Worm (Caenorhabditis elegans) whole organism, L3 larva: ENCODE data around the gene C06E7.88.

Experiments used
- ama-1 ChIP-seq: fragments of 150-350 bp; optimal IDR thresholded peaks from 2 replicates; lab custom pipeline; 2018
- elt-2 ChIP-seq: sonication (generic microtip); optimal IDR thresholded peaks from 2 replicates; lab custom pipeline; 2016; ENCODE audit warnings: missing genetic modification reagents, mild to moderate bottlenecking, missing genetic modification characterization, missing compliant biosample characterization
- fkh-10 ChIP-seq: sonication (generic microtip); optimal IDR thresholded peaks from 2 replicates; lab custom pipeline; 2017; ENCODE audit warnings: missing biosample characterization, missing genetic modification reagents, missing genetic modification characterization
- fos-1 ChIP-seq: fragments of 150-350 bp; optimal IDR thresholded peaks from 2 replicates; lab custom pipeline; 2014; ENCODE audit warnings: missing biosample characterization, missing genetic modification characterization
- mdl-1 ChIP-seq: fragments of 150-350 bp; optimal IDR thresholded peaks from 2 replicates; lab custom pipeline; 2014; ENCODE audit warnings: missing biosample characterization, missing genetic modification characterization
- nhr-77 ChIP-seq: fragments of 150-350 bp; optimal IDR thresholded peaks from 2 replicates; lab custom pipeline; 2014; ENCODE audit warnings: missing biosample characterization, missing genetic modification characterization
- snpc-4 ChIP-seq: fragments of 150-350 bp; optimal IDR thresholded peaks from 2 replicates; lab custom pipeline; 2014; ENCODE audit warnings: missing biosample characterization, missing genetic modification characterization

DNA sequence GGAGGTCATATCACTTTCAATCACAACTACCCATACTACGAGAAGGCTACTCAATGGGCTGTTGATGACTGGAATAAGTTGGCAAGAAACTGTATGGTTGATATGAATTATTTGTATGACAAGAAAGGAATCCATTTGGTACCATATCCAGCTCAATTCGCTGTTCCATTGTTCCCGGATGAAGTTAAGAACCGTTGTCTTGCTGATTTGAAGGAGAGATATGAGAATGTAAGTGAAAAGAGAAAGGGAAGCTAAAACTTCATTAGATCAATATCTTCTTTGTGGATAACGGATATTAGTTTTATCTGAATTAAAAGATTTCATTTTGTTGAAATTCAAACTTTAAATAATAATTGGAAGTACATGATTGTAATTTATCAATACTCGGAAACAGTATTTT lies 19.5 kb upstream of the C06E7.88 start:
- TF ChIP-seq fos-1 (no peak), fkh-10 (GFP tag; lab: Kevin White, UChicago) (no peak), snpc-4 (tag; lab: Kevin White, UChicago) (no peak), ama-1 (lab: Kevin White, UChicago) (no peak), mdl-1 (tag; lab: Kevin White, UChicago) (no peak), nhr-77 (tag; lab: Kevin White, UChicago) (no peak), elt-2 (tag; lab: Kevin White, UChicago) (no peak)
